Fruit fly (Drosophila melanogaster) whole organism, embryonic: ENCODE data around the gene SpdS.

ENCODE experiments used
- Bdp1 ChIP-seq: fragments of 200-800 bp; sonication (Bioruptor generic); optimal IDR thresholded peaks from 3 replicates; lab custom pipeline; 2016; ENCODE audit warnings: missing biosample characterization, missing genetic modification characterization
- Blimp-1 ChIP-seq: fragments of 200-800 bp; sonication (Bioruptor generic); optimal IDR thresholded peaks from 3 replicates; lab custom pipeline; 2018; ENCODE audit warnings: missing biosample characterization, missing genetic modification characterization, mild to moderate bottlenecking, moderate library complexity, missing genetic modification reagents
- CG10979 ChIP-seq: fragments of 200-800 bp; sonication (Bioruptor generic); optimal IDR thresholded peaks from 2 replicates; lab custom pipeline; 2018; ENCODE audit warnings: missing biosample characterization, mild to moderate bottlenecking, missing genetic modification characterization, moderate library complexity
- CG12769 ChIP-seq: fragments of 200-800 bp; sonication (Bioruptor generic); optimal IDR thresholded peaks from 2 replicates; lab custom pipeline; 2019; ENCODE audit warnings: missing biosample characterization, mild to moderate bottlenecking, missing genetic modification characterization, moderate library complexity
- CG14860 ChIP-seq: fragments of 200-800 bp; sonication (Bioruptor generic); IDR thresholded peaks from 3 replicates; pipeline ENCODE4 v1.3.6; 2022; ENCODE audit warnings: missing biosample characterization, missing genetic modification characterization; ENCODE audit not compliant: partially characterized antibody
- CG15073 ChIP-seq: fragments of 200-800 bp; sonication (Bioruptor generic); optimal IDR thresholded peaks from 2 replicates; lab custom pipeline; 2016; ENCODE audit warnings: missing biosample characterization, missing genetic modification characterization
- CG1602 ChIP-seq: fragments of 200-800 bp; sonication (Bioruptor generic); optimal IDR thresholded peaks from 3 replicates; lab custom pipeline; 2016; ENCODE audit warnings: missing biosample characterization, missing genetic modification characterization
- CG1647 ChIP-seq: fragments of 200-800 bp; sonication (Bioruptor generic); optimal IDR thresholded peaks from 3 replicates; lab custom pipeline; 2016; ENCODE audit warnings: missing biosample characterization, missing genetic modification characterization
- CG16815 ChIP-seq: fragments of 200-800 bp; sonication (Bioruptor generic); optimal IDR thresholded peaks from 3 replicates; lab custom pipeline; 2017; ENCODE audit warnings: missing biosample characterization, mild to moderate bottlenecking, missing genetic modification characterization
- CG17829 ChIP-seq: fragments of 200-800 bp; optimal IDR thresholded peaks from 2 replicates; lab custom pipeline; 2019; ENCODE audit warnings: missing biosample characterization, mild to moderate bottlenecking, missing genetic modification characterization, moderate library complexity
- CG2712 ChIP-seq: fragments of 200-800 bp; optimal IDR thresholded peaks from 3 replicates; lab custom pipeline; 2019; ENCODE audit warnings: missing biosample characterization, mild to moderate bottlenecking, missing genetic modification characterization, moderate library complexity
- CG2875 ChIP-seq: fragments of 200-800 bp; sonication (Bioruptor generic); optimal IDR thresholded peaks from 2 replicates; lab custom pipeline; 2017; ENCODE audit warnings: missing biosample characterization, mild to moderate bottlenecking, missing genetic modification characterization, missing genetic modification reagents
- CG2889 ChIP-seq: fragments of 200-800 bp; sonication (Bioruptor generic); IDR thresholded peaks from 3 replicates; pipeline ENCODE4 v1.3.6; 2022; ENCODE audit warnings: missing biosample characterization, missing genetic modification characterization
- CG3281 ChIP-seq: fragments of 200-800 bp; sonication (Bioruptor generic); optimal IDR thresholded peaks from 3 replicates; lab custom pipeline; 2017; ENCODE audit warnings: missing biosample characterization, mild to moderate bottlenecking, missing genetic modification characterization
- CG6683 ChIP-seq: fragments of 200-800 bp; sonication (Bioruptor generic); optimal IDR thresholded peaks from 2 replicates; lab custom pipeline; 2017; ENCODE audit warnings: missing biosample characterization, mild to moderate bottlenecking, missing genetic modification characterization, missing genetic modification reagents
- CG7786 ChIP-seq: fragments of 200-800 bp; sonication (Bioruptor generic); optimal IDR thresholded peaks from 2 replicates; lab custom pipeline; 2016; ENCODE audit warnings: missing biosample characterization, missing genetic modification characterization
- CG8089 ChIP-seq: fragments of 200-800 bp; sonication (Bioruptor generic); optimal IDR thresholded peaks from 3 replicates; lab custom pipeline; 2016; ENCODE audit warnings: missing biosample characterization, missing genetic modification characterization
- CG8359 ChIP-seq: fragments of 200-800 bp; sonication (Bioruptor generic); optimal IDR thresholded peaks from 2 replicates; lab custom pipeline; 2017; ENCODE audit warnings: missing biosample characterization, mild to moderate bottlenecking, missing genetic modification characterization, borderline replicate concordance
- CG8478 ChIP-seq: fragments of >200 bp; optimal IDR thresholded peaks from 2 replicates; lab custom pipeline; 2018
- CHES-1-like ChIP-seq: fragments of 200-800 bp; sonication (Bioruptor generic); optimal IDR thresholded peaks from 2 replicates; lab custom pipeline; 2016; ENCODE audit warnings: missing biosample characterization, missing genetic modification characterization
- Ets65A ChIP-seq: fragments of 200-800 bp; sonication (Bioruptor generic); peaks from one replicate; lab custom pipeline; 2016; ENCODE audit warnings: missing biosample characterization, missing genetic modification characterization
- Fer2 ChIP-seq: fragments of 200-800 bp; sonication (Bioruptor generic); optimal IDR thresholded peaks from 2 replicates; lab custom pipeline; 2018; ENCODE audit warnings: missing biosample characterization, mild to moderate bottlenecking, missing genetic modification characterization, moderate library complexity
- Fer3 ChIP-seq: fragments of 200-800 bp; sonication (Bioruptor generic); optimal IDR thresholded peaks from 2 replicates; lab custom pipeline; 2018; ENCODE audit warnings: missing biosample characterization, mild to moderate bottlenecking, missing genetic modification characterization, moderate library complexity
- HmgD ChIP-seq: fragments of 200-800 bp; sonication (Bioruptor generic); optimal IDR thresholded peaks from 3 replicates; lab custom pipeline; 2016; ENCODE audit warnings: missing biosample characterization, missing genetic modification characterization
- Hr3 ChIP-seq: fragments of 200-800 bp; sonication (Bioruptor generic); optimal IDR thresholded peaks from 3 replicates; lab custom pipeline; 2016; ENCODE audit warnings: missing biosample characterization, missing genetic modification characterization
- Lim3 ChIP-seq: fragments of 200-800 bp; sonication (Bioruptor generic); IDR thresholded peaks from 2 replicates; pipeline ENCODE4 v1.3.6; 2022; ENCODE audit warnings: missing biosample characterization, missing genetic modification characterization
- MESR4 ChIP-seq: fragments of 200-800 bp; sonication (Bioruptor generic); optimal IDR thresholded peaks from 2 replicates; lab custom pipeline; 2018; ENCODE audit warnings: missing biosample characterization, mild to moderate bottlenecking, missing genetic modification characterization, moderate library complexity
- NC2β ChIP-seq: fragments of 200-800 bp; sonication (Bioruptor generic); optimal IDR thresholded peaks from 2 replicates; lab custom pipeline; 2016; ENCODE audit warnings: missing biosample characterization, missing genetic modification characterization
- NfI ChIP-seq: fragments of 200-800 bp; sonication (Bioruptor generic); optimal IDR thresholded peaks from 3 replicates; lab custom pipeline; 2018; ENCODE audit warnings: missing biosample characterization, mild to moderate bottlenecking, missing genetic modification characterization, moderate library complexity
- Tbp ChIP-seq: fragments of >200 bp; optimal IDR thresholded peaks from 2 replicates; lab custom pipeline; 2018; ENCODE audit warnings: missing biosample characterization, missing genetic modification characterization
- Xrp1 ChIP-seq: fragments of 200-800 bp; sonication (Bioruptor generic); IDR thresholded peaks from 2 replicates; pipeline ENCODE4 v1.3.6; 2022; ENCODE audit warnings: missing biosample characterization, missing genetic modification characterization
- YL-1 ChIP-seq: fragments of 200-800 bp; sonication (Bioruptor generic); optimal IDR thresholded peaks from 3 replicates; lab custom pipeline; 2017; ENCODE audit warnings: missing biosample characterization, mild to moderate bottlenecking, missing genetic modification characterization
- al ChIP-seq: fragments of 200-800 bp; sonication (Bioruptor generic); IDR thresholded peaks from 2 replicates; pipeline ENCODE4 v1.3.6; 2022; ENCODE audit warnings: missing biosample characterization, missing genetic modification characterization
- bbx ChIP-seq: fragments of 200-800 bp; sonication (Bioruptor generic); IDR thresholded peaks from 2 replicates; pipeline ENCODE4 v1.3.6; 2022; ENCODE audit warnings: missing biosample characterization, missing genetic modification characterization; ENCODE audit not compliant: partially characterized antibody
- bsh ChIP-seq, 2 experiments: fragments of 200-800 bp; sonication (Bioruptor generic); optimal IDR thresholded peaks; 2 replicates each; lab custom pipeline; 2017 to 2018; ENCODE audit warnings: mild to moderate bottlenecking in 2 of 2, missing biosample characterization in 2 of 2, missing genetic modification characterization in 2 of 2, moderate library complexity in 1 of 2
- btn ChIP-seq: fragments of 200-800 bp; sonication (Bioruptor generic); optimal IDR thresholded peaks from 2 replicates; lab custom pipeline; 2016; ENCODE audit warnings: missing biosample characterization, missing genetic modification characterization
- chn ChIP-seq: fragments of 200-800 bp; sonication (Bioruptor generic); optimal IDR thresholded peaks from 2 replicates; lab custom pipeline; 2016; ENCODE audit warnings: missing biosample characterization, missing genetic modification characterization
- fd3F ChIP-seq: fragments of 200-800 bp; sonication (Bioruptor generic); optimal IDR thresholded peaks from 2 replicates; lab custom pipeline; 2018; ENCODE audit warnings: missing biosample characterization, mild to moderate bottlenecking, missing genetic modification characterization, moderate library complexity
- ftz-f1 ChIP-seq: fragments of 200-800 bp; sonication (Bioruptor generic); optimal IDR thresholded peaks from 2 replicates; lab custom pipeline; 2016; ENCODE audit warnings: missing biosample characterization, missing genetic modification characterization
- gcm2 ChIP-seq: fragments of 200-800 bp; sonication (Bioruptor generic); optimal IDR thresholded peaks from 2 replicates; lab custom pipeline; 2016; ENCODE audit warnings: missing biosample characterization, missing genetic modification characterization
- gt ChIP-seq: fragments of 200-800 bp; sonication (Bioruptor generic); IDR thresholded peaks from 2 replicates; pipeline ENCODE4 v1.3.6; 2022; ENCODE audit warnings: missing biosample characterization, missing genetic modification characterization
- knrl ChIP-seq: fragments of 200-800 bp; sonication (Bioruptor generic); IDR thresholded peaks from 3 replicates; pipeline ENCODE4 v1.3.6; 2022; ENCODE audit warnings: missing biosample characterization, missing genetic modification characterization; ENCODE audit not compliant: partially characterized antibody
- lilli ChIP-seq: fragments of 200-800 bp; sonication (Bioruptor generic); optimal IDR thresholded peaks from 3 replicates; lab custom pipeline; 2016; ENCODE audit warnings: missing biosample characterization, missing genetic modification characterization
- nmo ChIP-seq: fragments of 200-800 bp; sonication (Bioruptor generic); optimal IDR thresholded peaks from 2 replicates; lab custom pipeline; 2018; ENCODE audit warnings: missing biosample characterization, mild to moderate bottlenecking, missing genetic modification characterization, moderate library complexity
- pfk ChIP-seq: fragments of 200-800 bp; sonication (Bioruptor generic); optimal IDR thresholded peaks from 2 replicates; lab custom pipeline; 2018; ENCODE audit warnings: missing biosample characterization, mild to moderate bottlenecking, missing genetic modification characterization, moderate library complexity
- pum ChIP-seq: fragments of 200-800 bp; sonication (Bioruptor generic); optimal IDR thresholded peaks from 2 replicates; lab custom pipeline; 2016; ENCODE audit warnings: missing biosample characterization, missing genetic modification characterization
- salm ChIP-seq: fragments of 200-800 bp; sonication (Bioruptor generic); optimal IDR thresholded peaks from 2 replicates; lab custom pipeline; 2018; ENCODE audit warnings: missing biosample characterization, mild to moderate bottlenecking, missing genetic modification characterization
- sc ChIP-seq, 3 experiments: fragments of >200 bp in 2 of 3; fragments of 200-800 bp in 1 of 3; sonication (Bioruptor generic) in 1 of 3; optimal IDR thresholded peaks; 2 replicates in 2 of 3; 3 replicates in 1 of 3; lab custom pipeline; 2017; ENCODE audit warnings: mild to moderate bottlenecking in 1 of 3, missing biosample characterization in 1 of 3, missing genetic modification characterization in 1 of 3, missing genetic modification reagents in 1 of 3
- sens ChIP-seq: fragments of 200-800 bp; sonication (Bioruptor generic); peaks from one replicate; lab custom pipeline; 2016; ENCODE audit warnings: missing biosample characterization, missing genetic modification characterization
- twi ChIP-seq: fragments of 200-800 bp; optimal IDR thresholded peaks from 2 replicates; lab custom pipeline; 2019; ENCODE audit warnings: missing biosample characterization, mild to moderate bottlenecking, missing genetic modification characterization, moderate library complexity

The SpdS gene

dm6 chr3R:9677734-9678341 is 46.4 kb downstream of the SpdS start, which contains the start of gene p23 (continued):
- TF ChIP-seq Hr3 (GFP tag; lab: Kevin White, UChicago) (no peak), fd3F (GFP tag; lab: Kevin White, UChicago) (no peak), sens (peak; percentile 62), Xrp1 (GFP tag; lab: Robert Waterston, UW) (no peak), knrl (GFP tag; lab: Robert Waterston, UW) (peak; percentile 67; the same call in 2 of the 3 replicates), CG10979 (tag; lab: Kevin White, UChicago) (no peak), CG12769 (tag; lab: Kevin White, UChicago) (no peak), bbx (GFP tag; lab: Robert Waterston, UW) (peak; percentile 60), NfI (GFP tag; lab: Kevin White, UChicago) (peak; percentile 9), gcm2 (GFP tag; lab: Kevin White, UChicago) (peak; percentile 30), nmo (GFP tag; lab: Kevin White, UChicago) (peak; percentile 49), twi (no peak), MESR4 (GFP tag; lab: Kevin White, UChicago) (peak; percentile 94), Fer3 (tag; lab: Kevin White, UChicago) (no peak), CG2889 (GFP tag; lab: Robert Waterston, UW) (no peak), CG16815 (no peak), Ets65A (GFP tag; lab: Kevin White, UChicago) (no peak), CG15073 (GFP tag; lab: Kevin White, UChicago) (no peak), NC2β (GFP tag; lab: Kevin White, UChicago) (no peak), CG3281 (no peak), Lim3 (GFP tag; lab: Robert Waterston, UW) (no peak), pfk (GFP tag; lab: Kevin White, UChicago) (no peak), gt (GFP tag; lab: Robert Waterston, UW) (no peak), CG1602 (GFP tag; lab: Kevin White, UChicago) (no peak), CG8478 (lab: Kevin White, UChicago) (no peak), Fer2 (no peak), btn (no peak), CG1647 (GFP tag; lab: Kevin White, UChicago) (no peak), pum (GFP tag; lab: Kevin White, UChicago) (no peak), CG7786 (GFP tag; lab: Kevin White, UChicago) (no peak), al (GFP tag; lab: Robert Waterston, UW) (no peak), salm (no peak), YL-1 (GFP tag; lab: Kevin White, UChicago) (peak; percentile 84), chn (GFP tag; lab: Kevin White, UChicago) (no peak), CHES-1-like (GFP tag; lab: Kevin White, UChicago) (peak; percentile 42), HmgD (GFP tag; lab: Kevin White, UChicago) (peak; percentile 78), CG6683 (GFP tag; lab: Kevin White, UChicago) (no peak), CG14860 (GFP tag; lab: Robert Waterston, UW) (no peak; the same call in 2 of the 3 replicates), Bdp1 (GFP tag; lab: Kevin White, UChicago) (peak; percentile 15), bsh (GFP tag; optimal IDR thresholded peaks at IDR 0.05; lab: Kevin White, UChicago) (no peak), lilli (GFP tag; lab: Kevin White, UChicago) (no peak), sc (optimal IDR thresholded peaks at IDR 0.05; lab: Kevin White, UChicago) (no peak), sc (GFP tag; optimal IDR thresholded peaks at IDR 0.05; lab: Kevin White, UChicago) (no peak), Tbp (no peak), CG8089 (GFP tag; lab: Kevin White, UChicago) (no peak), CG2875 (GFP tag; lab: Kevin White, UChicago) (no peak), CG2712 (no peak), ftz-f1 (GFP tag; lab: Kevin White, UChicago) (no peak), CG17829 (tag; lab: Kevin White, UChicago) (peak; percentile 42), Blimp-1 (no peak), CG8359 (GFP tag; lab: Kevin White, UChicago) (no peak)
